Worm (Caenorhabditis elegans): ENCODE measurements around the gene nspa-10.

Gene nspa-10

ce11 chrV:14790792-14791191, 40.5 kb upstream of the nspa-10 start:
- TF ChIP-seq elt-3 (tag; optimal IDR thresholded peaks at IDR 0.05), result no peak
- TF ChIP-seq nhr-43 (tag; optimal IDR thresholded peaks at IDR 0.05; ENCODE audit: poor library complexity, severe bottlenecking), result no peak
- no peak for TF ChIP-seq ztf-11 (tag; optimal IDR thresholded peaks at IDR 0.05)
- no peak for TF ChIP-seq nhr-11 (tag; optimal IDR thresholded peaks at IDR 0.05)
- no peak for TF ChIP-seq ceh-16 (tag; optimal IDR thresholded peaks at IDR 0.05)
- no peak for TF ChIP-seq fos-1 (tag; optimal IDR thresholded peaks at IDR 0.05)
- no peak for TF ChIP-seq aly-2 (tag; optimal IDR thresholded peaks at IDR 0.05)
- no peak for TF ChIP-seq nfya-1 (tag; optimal IDR thresholded peaks at IDR 0.05; ENCODE audit: insufficient read depth)
- TF ChIP-seq unc-39 (tag; optimal IDR thresholded peaks at IDR 0.05), result no peak
- TF ChIP-seq daf-12 (tag; optimal IDR thresholded peaks at IDR 0.05), result no peak

- no peak for TF ChIP-seq sea-2 (GFP tag; optimal IDR thresholded peaks at IDR 0.05)
- no peak for TF ChIP-seq nhr-11 (tag; optimal IDR thresholded peaks at IDR 0.05)
- no peak for TF ChIP-seq elt-2 (tag; optimal IDR thresholded peaks at IDR 0.05)
- no peak for TF ChIP-seq nhr-28 (tag; optimal IDR thresholded peaks at IDR 0.05)
- TF ChIP-seq zag-1 (tag; optimal IDR thresholded peaks at IDR 0.05), result no peak
- no peak for TF ChIP-seq fos-1 (tag; optimal IDR thresholded peaks at IDR 0.05)
- TF ChIP-seq ceh-28 (tag; optimal IDR thresholded peaks at IDR 0.05), result no peak
- no peak for TF ChIP-seq nhr-76 (tag; optimal IDR thresholded peaks at IDR 0.05)
- TF ChIP-seq mml-1 (tag; optimal IDR thresholded peaks at IDR 0.05), result no peak
- no peak for TF ChIP-seq nhr-43 (tag; optimal IDR thresholded peaks at IDR 0.05; ENCODE audit: poor library complexity, severe bottlenecking)
- TF ChIP-seq R02D3.7 (tag; optimal IDR thresholded peaks at IDR 0.05), result no peak
- TF ChIP-seq mdl-1 (tag; optimal IDR thresholded peaks at IDR 0.05), result no peak
- no peak for TF ChIP-seq jun-1 (tag; optimal IDR thresholded peaks at IDR 0.05)
- TF ChIP-seq egl-5 (tag; optimal IDR thresholded peaks at IDR 0.05), result no peak
- TF ChIP-seq tbx-2 (tag; optimal IDR thresholded peaks at IDR 0.05), result no peak
- no peak for TF ChIP-seq skn-1 (tag; optimal IDR thresholded peaks at IDR 0.05)
- no peak for TF ChIP-seq fkh-2 (tag; optimal IDR thresholded peaks at IDR 0.05)
- TF ChIP-seq nhr-25 (tag; optimal IDR thresholded peaks at IDR 0.05), result no peak
- TF ChIP-seq pha-4 (tag; optimal IDR thresholded peaks at IDR 0.05), result no peak
- TF ChIP-seq unc-62 (GFP tag; optimal IDR thresholded peaks at IDR 0.05), result no peak
These were observed 38.2 kb upstream of the nspa-10 start for ce11 chrV:14788462-14788861.

- TF ChIP-seq pha-4 (tag; optimal IDR thresholded peaks at IDR 0.05) (no peak), nfya-1 (tag; optimal IDR thresholded peaks at IDR 0.05; ENCODE audit: insufficient read depth) (peak; percentile 91)
These were observed 34.5 kb upstream of the nspa-10 start for ce11 chrV:14784787-14785186.

- TF ChIP-seq lin-39 (tag; optimal IDR thresholded peaks at IDR 0.05) (no peak), nhr-25 (tag; optimal IDR thresholded peaks at IDR 0.05) (no peak), egl-5 (tag; optimal IDR thresholded peaks at IDR 0.05) (no peak), nhr-23 (tag; optimal IDR thresholded peaks at IDR 0.05) (no peak)
These were observed 34.0 kb upstream of the nspa-10 start, which contains the start of gene Y50E8A.12 for ce11 chrV:14784160-14784774. Gene Y50E8A.12 (minus strand): TSS chrV:14784210.

ce11 chrV:14781130-14781529, 30.9 kb upstream of the nspa-10 start, which contains the start of gene Y50E8A.11:
Gene Y50E8A.11 (plus strand): TSS chrV:14781430.
- TF ChIP-seq nhr-11 (tag; optimal IDR thresholded peaks at IDR 0.05) (no peak), sea-2 (GFP tag; optimal IDR thresholded peaks at IDR 0.05) (no peak), ztf-11 (tag; optimal IDR thresholded peaks at IDR 0.05) (no peak), nhr-77 (tag; optimal IDR thresholded peaks at IDR 0.05) (no peak), snpc-4 (tag; optimal IDR thresholded peaks at IDR 0.05) (no peak), daf-12 (tag; optimal IDR thresholded peaks at IDR 0.05) (no peak), ZK546.5 (tag; optimal IDR thresholded peaks at IDR 0.05) (no peak), ceh-82 (tag; optimal IDR thresholded peaks at IDR 0.05) (no peak), ceh-16 (tag; optimal IDR thresholded peaks at IDR 0.05) (no peak), zag-1 (tag; optimal IDR thresholded peaks at IDR 0.05) (no peak), pha-4 (tag; optimal IDR thresholded peaks at IDR 0.05) (no peak), unc-62 (GFP tag; optimal IDR thresholded peaks at IDR 0.05) (no peak), elt-1 (tag; optimal IDR thresholded peaks at IDR 0.05) (no peak), lin-39 (tag; optimal IDR thresholded peaks at IDR 0.05) (no peak), eor-1 (tag; optimal IDR thresholded peaks at IDR 0.05) (no peak), fkh-2 (tag; optimal IDR thresholded peaks at IDR 0.05) (no peak), egl-27 (tag; optimal IDR thresholded peaks at IDR 0.05) (no peak)
